Fruit fly (Drosophila melanogaster): ENCODE measurements around the gene CYLD.

CYLD gene

dm6 chr2L:10306518-10307260 lies 7.0 kb upstream of the CYLD start, which contains the start of the genes CG5390 and CG4968 (continued):
- no peak for TF ChIP-seq Gug (GFP tag; IDR thresholded peaks at IDR 0.05)
- TF ChIP-seq sens-2 (GFP tag; IDR thresholded peaks at IDR 0.05) = no peak
- no peak for TF ChIP-seq CG17186 (GFP tag; optimal IDR thresholded peaks at IDR 0.05)
- no peak for TF ChIP-seq bigmax (GFP tag; optimal IDR thresholded peaks at IDR 0.05)
- peak; percentile 54 for TF ChIP-seq az2 (GFP tag; optimal IDR thresholded peaks at IDR 0.05)
- TF ChIP-seq al (GFP tag; IDR thresholded peaks at IDR 0.05) = peak; percentile 55
- TF ChIP-seq CG12071 (GFP tag; optimal IDR thresholded peaks at IDR 0.05) = no peak
- TF ChIP-seq kah (GFP tag; optimal IDR thresholded peaks at IDR 0.05) = no peak
- no peak for TF ChIP-seq Hr39 (optimal IDR thresholded peaks at IDR 0.05)
- TF ChIP-seq crol (GFP tag; IDR thresholded peaks at IDR 0.05) = no peak
- no peak for TF ChIP-seq yki (optimal IDR thresholded peaks at IDR 0.05)
- TF ChIP-seq nerfin-2 (GFP tag; IDR thresholded peaks at IDR 0.05; ENCODE audit: partially characterized antibody) = no peak
- TF ChIP-seq CG11456 (GFP tag; IDR thresholded peaks at IDR 0.05) = peak; percentile 16; the same call in 1 of the 3 replicates
- TF ChIP-seq gsb (GFP tag; IDR thresholded peaks at IDR 0.05) = no peak
- peak; percentile 88 for TF ChIP-seq CG13894 (tag; optimal IDR thresholded peaks at IDR 0.05)
- TF ChIP-seq CG14860 (GFP tag; IDR thresholded peaks at IDR 0.05; ENCODE audit: partially characterized antibody) = no peak
- TF ChIP-seq CG15601 (tag; optimal IDR thresholded peaks at IDR 0.05) = peak; percentile 87
- 0 out of 2 replicates have a peak, but pooled peaks have one; percentile 52 for TF ChIP-seq CG32767 (GFP tag; IDR thresholded peaks at IDR 0.05)
- peak; percentile 69 for TF ChIP-seq pzg (GFP tag; optimal IDR thresholded peaks at IDR 0.05)
- TF ChIP-seq lmd (GFP tag; IDR thresholded peaks at IDR 0.05) = peak; percentile 66
- TF ChIP-seq CG14014 (GFP tag; IDR thresholded peaks at IDR 0.05) = peak; percentile 73; the same call in 1 of the 2 replicates
- no peak for TF ChIP-seq ATbp (GFP tag; optimal IDR thresholded peaks at IDR 0.05)
- no peak for TF ChIP-seq CG32772 (GFP tag; IDR thresholded peaks at IDR 0.05)
- no peak for TF ChIP-seq Camta (GFP tag; optimal IDR thresholded peaks at IDR 0.05)
- 0 out of 2 replicates have a peak, but pooled peaks have one; percentile 45 for TF ChIP-seq CG5953 (GFP tag; IDR thresholded peaks at IDR 0.05)
- no peak for TF ChIP-seq CG12769 (tag; optimal IDR thresholded peaks at IDR 0.05)
- TF ChIP-seq Lpt (GFP tag; optimal IDR thresholded peaks at IDR 0.05) = no peak
- peak; percentile 38 for TF ChIP-seq CG18619 (GFP tag; optimal IDR thresholded peaks at IDR 0.05)
- TF ChIP-seq Meics (GFP tag; optimal IDR thresholded peaks at IDR 0.05) = peak; percentile 78
- TF ChIP-seq pros (GFP tag; optimal IDR thresholded peaks at IDR 0.05) = peak; percentile 61
- TF ChIP-seq NK7.1 (GFP tag; optimal IDR thresholded peaks at IDR 0.05) = no peak
- peak in 1 of 3 experiments; percentile 36 for TF ChIP-seq lola (GFP tag; optimal IDR thresholded peaks at IDR 0.05)
- TF ChIP-seq danr (GFP tag; IDR thresholded peaks at IDR 0.05) = peak; percentile 49; the same call in 1 of the 2 replicates
- peak; percentile 4 for TF ChIP-seq Myb (GFP tag; optimal IDR thresholded peaks at IDR 0.05)
- TF ChIP-seq gfzf (GFP tag; optimal IDR thresholded peaks at IDR 0.05) = peak; percentile 33
- peak; percentile 13; the same call in 1 of the 2 replicates for TF ChIP-seq esg (GFP tag; conservative IDR thresholded peaks at IDR 0.05)
- peak; percentile 81 for TF ChIP-seq sens (GFP tag)
- TF ChIP-seq CG34422 (GFP tag; IDR thresholded peaks at IDR 0.05) = peak; percentile 75
- TF ChIP-seq CG34224 (GFP tag; IDR thresholded peaks at IDR 0.05; ENCODE audit: partially characterized antibody) = peak; percentile 51; the same call in 2 of the 3 replicates
- TF ChIP-seq hb (GFP tag; IDR thresholded peaks at IDR 0.05; ENCODE audit: partially characterized antibody) = no peak
- TF ChIP-seq CG1529 (GFP tag; optimal IDR thresholded peaks at IDR 0.05) = peak; percentile 41
- no peak for TF ChIP-seq CG8478 (optimal IDR thresholded peaks at IDR 0.05)
- TF ChIP-seq BtbVII (GFP tag; optimal IDR thresholded peaks at IDR 0.05) = peak; percentile 76
- peak; percentile 19 for TF ChIP-seq cato (GFP tag; optimal IDR thresholded peaks at IDR 0.05; ENCODE audit: borderline replicate concordance)
- TF ChIP-seq Hand (GFP tag; optimal IDR thresholded peaks at IDR 0.05) = peak; percentile 54
- no peak for TF ChIP-seq Atf-2 (GFP tag; optimal IDR thresholded peaks at IDR 0.05)
- TF ChIP-seq klu (GFP tag; IDR thresholded peaks at IDR 0.05) = no peak
- TF ChIP-seq chm (GFP tag; IDR thresholded peaks at IDR 0.05) = no peak; the same call in 1 of the 2 replicates
- peak; percentile 53; the same call in 1 of the 2 replicates for TF ChIP-seq stc (GFP tag; IDR thresholded peaks at IDR 0.05)
- TF ChIP-seq pfk (GFP tag; optimal IDR thresholded peaks at IDR 0.05) = peak; percentile 94
